Fruit fly (Drosophila melanogaster) S2 (cell line): ENCODE data around the gene CG14450.

Experiments
- CG8478 ChIP-seq: fragments of >200 bp; optimal IDR thresholded peaks from 2 replicates; lab custom pipeline; 2018
- CTCF ChIP-seq, 2 experiments: fragments of >200 bp; optimal IDR thresholded peaks; 2 replicates each; lab custom pipeline; 2018

DNA sequence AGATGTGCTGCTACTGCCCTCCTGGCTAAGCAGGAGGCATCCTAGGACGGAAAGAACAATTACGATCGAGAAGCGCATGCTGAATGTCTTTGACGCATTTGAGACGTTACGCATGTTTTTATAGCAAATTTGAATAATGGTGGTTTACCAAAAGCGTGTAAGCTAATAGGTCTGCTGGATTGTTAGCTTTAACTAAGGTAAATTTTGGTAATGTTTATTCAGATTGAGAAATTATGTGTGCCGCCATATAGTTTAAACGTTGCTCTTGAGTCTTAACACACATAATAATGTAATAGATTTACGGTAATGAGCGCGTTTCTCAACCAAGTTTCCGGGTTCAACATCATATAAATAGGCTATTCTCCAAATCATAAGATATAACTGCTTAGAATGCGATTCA lies 33.9 kb downstream of the CG14450 start, which contains the start of the genes CG12546 and CG14453:
- no peak for TF ChIP-seq CG8478
- no peak for TF ChIP-seq CTCF (optimal IDR thresholded peaks at IDR 0.05; lab: Kevin White, UChicago)
